Fruit fly (Drosophila melanogaster) whole organism, embryonic: ENCODE results near the gene CG6005.
A peak's percentile ranks its signal among the peaks of the same experiment; 100 is the strongest.

Experiments
- Abd-B ChIP-seq: fragments of 200-800 bp; sonication (Bioruptor generic); optimal IDR thresholded peaks from 2 replicates; lab custom pipeline; 2018; ENCODE audit warnings: missing biosample characterization, mild to moderate bottlenecking, missing genetic modification characterization, moderate library complexity
- CG10543 ChIP-seq: fragments of 200-800 bp; sonication (Bioruptor generic); optimal IDR thresholded peaks from 3 replicates; lab custom pipeline; 2017; ENCODE audit warnings: missing biosample characterization, mild to moderate bottlenecking, missing genetic modification characterization, moderate library complexity
- CG11695 ChIP-seq: fragments of 200-800 bp; sonication (Bioruptor generic); IDR thresholded peaks from 3 replicates; pipeline ENCODE4 v1.3.6; 2022; ENCODE audit warnings: missing biosample characterization, missing genetic modification characterization
- CG12236 ChIP-seq: fragments of 200-800 bp; sonication (Bioruptor generic); optimal IDR thresholded peaks from 2 replicates; lab custom pipeline; 2016; ENCODE audit warnings: missing biosample characterization, missing genetic modification characterization
- CG12744 ChIP-seq: fragments of 200-800 bp; sonication (Bioruptor generic); optimal IDR thresholded peaks from 2 replicates; lab custom pipeline; 2016; ENCODE audit warnings: missing biosample characterization, missing genetic modification characterization
- CG14667 ChIP-seq: fragments of 200-800 bp; sonication (Bioruptor generic); IDR thresholded peaks from 2 replicates; pipeline ENCODE4 v1.3.6; 2022; ENCODE audit warnings: missing biosample characterization, missing genetic modification characterization
- CG15514 ChIP-seq: fragments of 200-800 bp; sonication (Bioruptor generic); optimal IDR thresholded peaks from 3 replicates; lab custom pipeline; 2017; ENCODE audit warnings: missing biosample characterization, missing genetic modification characterization, mild to moderate bottlenecking, moderate library complexity, missing genetic modification reagents
- CG15696 ChIP-seq: fragments of 200-800 bp; sonication (Bioruptor generic); optimal IDR thresholded peaks from 2 replicates; lab custom pipeline; 2019; ENCODE audit warnings: missing biosample characterization, mild to moderate bottlenecking, missing genetic modification characterization, moderate library complexity
- CG16779 ChIP-seq: fragments of 200-800 bp; sonication (Bioruptor generic); IDR thresholded peaks from 2 replicates; pipeline ENCODE4 v1.3.6; 2022; ENCODE audit warnings: missing biosample characterization, missing genetic modification characterization
- CG17186 ChIP-seq: fragments of 200-800 bp; sonication (Bioruptor generic); optimal IDR thresholded peaks from 3 replicates; lab custom pipeline; 2017; ENCODE audit warnings: missing biosample characterization, missing genetic modification reagents, missing genetic modification characterization
- CG17361 ChIP-seq: fragments of 200-800 bp; sonication (Bioruptor generic); IDR thresholded peaks from 3 replicates; pipeline ENCODE4 v1.3.6; 2022; ENCODE audit warnings: missing biosample characterization, missing genetic modification characterization
- CG18476 ChIP-seq: fragments of 200-800 bp; sonication (Bioruptor generic); optimal IDR thresholded peaks from 2 replicates; lab custom pipeline; 2016; ENCODE audit warnings: missing biosample characterization, mild to moderate bottlenecking, missing genetic modification characterization
- CG30431 ChIP-seq: fragments of 200-800 bp; sonication (Bioruptor generic); optimal IDR thresholded peaks from 2 replicates; lab custom pipeline; 2017; ENCODE audit warnings: missing biosample characterization, missing genetic modification characterization
- CG33213 ChIP-seq: fragments of 200-800 bp; sonication (Bioruptor generic); optimal IDR thresholded peaks from 3 replicates; lab custom pipeline; 2016; ENCODE audit warnings: missing biosample characterization, missing genetic modification characterization
- CG4328 ChIP-seq: fragments of 200-800 bp; sonication (Bioruptor generic); optimal IDR thresholded peaks from 3 replicates; lab custom pipeline; 2017; ENCODE audit warnings: missing biosample characterization, missing genetic modification reagents, missing genetic modification characterization
- CG5180 ChIP-seq: fragments of 200-800 bp; sonication (Bioruptor generic); optimal IDR thresholded peaks from 3 replicates; lab custom pipeline; 2017; ENCODE audit warnings: missing biosample characterization, missing genetic modification characterization, mild to moderate bottlenecking, moderate library complexity, missing genetic modification reagents
- CG6683 ChIP-seq: fragments of 200-800 bp; sonication (Bioruptor generic); optimal IDR thresholded peaks from 2 replicates; lab custom pipeline; 2017; ENCODE audit warnings: missing biosample characterization, mild to moderate bottlenecking, missing genetic modification characterization, missing genetic modification reagents
- CG7839 ChIP-seq: fragments of 200-800 bp; sonication (Bioruptor generic); optimal IDR thresholded peaks from 3 replicates; lab custom pipeline; 2018; ENCODE audit warnings: missing biosample characterization, mild to moderate bottlenecking, missing genetic modification characterization, moderate library complexity
- CkIIα-i1 ChIP-seq: fragments of 200-800 bp; sonication (Bioruptor generic); IDR thresholded peaks from 2 replicates; pipeline ENCODE4 v1.3.6; 2022; ENCODE audit warnings: missing biosample characterization, missing genetic modification characterization
- Dad ChIP-seq: fragments of 200-800 bp; sonication (Bioruptor generic); optimal IDR thresholded peaks from 3 replicates; lab custom pipeline; 2016; ENCODE audit warnings: missing biosample characterization, missing genetic modification characterization
- Dll ChIP-seq: fragments of 200-800 bp; sonication (Bioruptor generic); IDR thresholded peaks from 4 replicates; pipeline ENCODE4 v1.3.6; 2022; ENCODE audit warnings: missing biosample characterization, missing genetic modification characterization; ENCODE audit not compliant: partially characterized antibody
- E2f2 ChIP-seq: fragments of 200-800 bp; sonication (Bioruptor generic); IDR thresholded peaks from 2 replicates; pipeline ENCODE4 v1.3.6; 2022; ENCODE audit warnings: missing biosample characterization, missing genetic modification characterization
- Hmr ChIP-seq: fragments of 200-800 bp; sonication (Bioruptor generic); optimal IDR thresholded peaks from 3 replicates; lab custom pipeline; 2017; ENCODE audit warnings: mild to moderate bottlenecking, missing biosample characterization, missing genetic modification reagents, missing genetic modification characterization
- NC2β ChIP-seq: fragments of 200-800 bp; sonication (Bioruptor generic); optimal IDR thresholded peaks from 2 replicates; lab custom pipeline; 2016; ENCODE audit warnings: missing biosample characterization, missing genetic modification characterization
- Nf-YB ChIP-seq: fragments of 200-800 bp; sonication (Bioruptor generic); optimal IDR thresholded peaks from 3 replicates; lab custom pipeline; 2019; ENCODE audit warnings: missing biosample characterization, mild to moderate bottlenecking, missing genetic modification characterization, moderate library complexity
- Opbp ChIP-seq: fragments of 200-800 bp; sonication (Bioruptor generic); IDR thresholded peaks from 3 replicates; pipeline ENCODE4 v1.3.6; 2022; ENCODE audit warnings: missing biosample characterization, missing genetic modification characterization; ENCODE audit not compliant: partially characterized antibody
- Ravus ChIP-seq: fragments of 200-800 bp; sonication (Bioruptor generic); IDR thresholded peaks from 2 replicates; pipeline ENCODE4 v1.3.6; 2022; ENCODE audit warnings: missing biosample characterization, missing genetic modification characterization
- Rx ChIP-seq: fragments of 200-800 bp; sonication (Bioruptor generic); IDR thresholded peaks from 2 replicates; pipeline ENCODE4 v1.3.6; 2022; ENCODE audit warnings: missing biosample characterization, missing genetic modification characterization
- abd-A ChIP-seq: fragments of 200-800 bp; sonication (Bioruptor generic); optimal IDR thresholded peaks from 3 replicates; lab custom pipeline; 2019; ENCODE audit warnings: missing biosample characterization, mild to moderate bottlenecking, missing genetic modification characterization, moderate library complexity
- ash1 ChIP-seq: fragments of 200-800 bp; sonication (Bioruptor generic); optimal IDR thresholded peaks from 2 replicates; lab custom pipeline; 2018; ENCODE audit warnings: missing biosample characterization, mild to moderate bottlenecking, missing genetic modification characterization
- bigmax ChIP-seq: fragments of 200-800 bp; sonication (Bioruptor generic); optimal IDR thresholded peaks from 2 replicates; lab custom pipeline; 2018; ENCODE audit warnings: missing biosample characterization, mild to moderate bottlenecking, missing genetic modification characterization
- btn ChIP-seq: fragments of 200-800 bp; sonication (Bioruptor generic); optimal IDR thresholded peaks from 2 replicates; lab custom pipeline; 2016; ENCODE audit warnings: missing biosample characterization, missing genetic modification characterization
- chinmo ChIP-seq: fragments of 200-800 bp; sonication (Bioruptor generic); IDR thresholded peaks from 4 replicates; pipeline ENCODE4 v1.3.6; 2022; ENCODE audit warnings: missing biosample characterization, missing genetic modification characterization; ENCODE audit not compliant: partially characterized antibody
- chn ChIP-seq: fragments of 200-800 bp; sonication (Bioruptor generic); optimal IDR thresholded peaks from 2 replicates; lab custom pipeline; 2016; ENCODE audit warnings: missing biosample characterization, missing genetic modification characterization
- croc ChIP-seq: fragments of 200-800 bp; sonication (Bioruptor generic); conservative IDR thresholded peaks from 3 replicates; pipeline ENCODE4 v1.3.6; 2022; ENCODE audit warnings: missing biosample characterization, missing genetic modification characterization
- danr ChIP-seq: fragments of 200-800 bp; sonication (Bioruptor generic); IDR thresholded peaks from 2 replicates; pipeline ENCODE4 v1.3.6; 2022; ENCODE audit warnings: missing biosample characterization, missing genetic modification characterization
- dm ChIP-seq: fragments of 200-800 bp; sonication (Bioruptor generic); optimal IDR thresholded peaks from 3 replicates; lab custom pipeline; 2016; ENCODE audit warnings: missing biosample characterization, missing genetic modification characterization
- dmrt11E ChIP-seq: fragments of 200-800 bp; sonication (Bioruptor generic); optimal IDR thresholded peaks from 3 replicates; lab custom pipeline; 2018; ENCODE audit warnings: missing biosample characterization, mild to moderate bottlenecking, missing genetic modification characterization, moderate library complexity
- emc ChIP-seq: fragments of 200-800 bp; sonication (Bioruptor generic); optimal IDR thresholded peaks from 2 replicates; lab custom pipeline; 2016; ENCODE audit warnings: missing biosample characterization, missing genetic modification characterization
- her ChIP-seq: fragments of 200-800 bp; sonication (Bioruptor generic); optimal IDR thresholded peaks from 2 replicates; lab custom pipeline; 2016; ENCODE audit warnings: missing biosample characterization, missing genetic modification characterization
- hkb ChIP-seq, 2 experiments: fragments of 200-800 bp in 1 of 2; fragments of >200 bp in 1 of 2; sonication (Bioruptor generic) in 1 of 2; IDR thresholded peaks in 1 of 2; optimal IDR thresholded peaks in 1 of 2; 2 replicates each; pipeline versions ENCODE4 v1.3.6 to Lab custom; 2017 to 2022; ENCODE audit warnings: missing biosample characterization in 1 of 2, missing genetic modification characterization in 1 of 2
- kay ChIP-seq: fragments of 200-800 bp; sonication (Bioruptor generic); optimal IDR thresholded peaks from 2 replicates; lab custom pipeline; 2016; ENCODE audit warnings: missing biosample characterization, missing genetic modification characterization
- lilli ChIP-seq: fragments of 200-800 bp; sonication (Bioruptor generic); optimal IDR thresholded peaks from 3 replicates; lab custom pipeline; 2016; ENCODE audit warnings: missing biosample characterization, missing genetic modification characterization
- lmd ChIP-seq: fragments of 200-800 bp; sonication (Bioruptor generic); IDR thresholded peaks from 2 replicates; pipeline ENCODE4 v1.3.6; 2022; ENCODE audit warnings: missing biosample characterization, missing genetic modification characterization
- luna ChIP-seq: fragments of 200-800 bp; sonication (Bioruptor generic); optimal IDR thresholded peaks from 2 replicates; lab custom pipeline; 2016; ENCODE audit warnings: missing biosample characterization, missing genetic modification characterization
- nau ChIP-seq: fragments of 200-800 bp; sonication (Bioruptor generic); optimal IDR thresholded peaks from 3 replicates; lab custom pipeline; 2017; ENCODE audit warnings: missing biosample characterization, mild to moderate bottlenecking, missing genetic modification characterization, missing genetic modification reagents
- sna ChIP-seq: fragments of 200-800 bp; sonication (Bioruptor generic); IDR thresholded peaks from 2 replicates; pipeline ENCODE4 v1.3.6; 2022; ENCODE audit warnings: missing biosample characterization, missing genetic modification characterization; ENCODE audit not compliant: partially characterized antibody
- ttk ChIP-seq: fragments of 200-800 bp; sonication (Bioruptor generic); IDR thresholded peaks from 2 replicates; pipeline ENCODE4 v2.1.2; 2022; ENCODE audit warnings: missing biosample characterization, missing genetic modification characterization
- unc-4 ChIP-seq: fragments of 200-800 bp; sonication (Bioruptor generic); IDR thresholded peaks from 2 replicates; pipeline ENCODE4 v1.3.6; 2022; ENCODE audit warnings: missing biosample characterization, missing genetic modification characterization; ENCODE audit not compliant: partially characterized antibody
- zfh1 ChIP-seq: fragments of 200-800 bp; sonication (Bioruptor generic); IDR thresholded peaks from 3 replicates; pipeline ENCODE4 v1.3.6; 2022; ENCODE audit warnings: missing biosample characterization, missing genetic modification characterization

The CG6005 gene

dm6 chr3R:19073002-19073401 is 49.2 kb upstream of the CG6005 start (continued):
- TF ChIP-seq Hmr (GFP tag; lab: Kevin White, UChicago): no peak
- no peak for TF ChIP-seq bigmax (GFP tag; lab: Kevin White, UChicago)
- peak; percentile 41; the same call in 1 of the 2 replicates for TF ChIP-seq Rx (GFP tag; lab: Robert Waterston, UW)
- TF ChIP-seq unc-4: no peak
- TF ChIP-seq CG16779 (GFP tag; lab: Robert Waterston, UW): no peak
- TF ChIP-seq CG30431: peak; percentile 44
- TF ChIP-seq nau: peak; percentile 61
- no peak for TF ChIP-seq Dad (GFP tag; lab: Kevin White, UChicago)
- TF ChIP-seq abd-A (tag; lab: Kevin White, UChicago): no peak
- no peak for TF ChIP-seq CG6683 (GFP tag; lab: Kevin White, UChicago)
- no peak for TF ChIP-seq ash1
- no peak for TF ChIP-seq emc
- TF ChIP-seq croc (GFP tag; lab: Robert Waterston, UW): peak; percentile 66
- peak; percentile 64; the same call in 2 of the 3 replicates for TF ChIP-seq CG11695 (GFP tag; lab: Robert Waterston, UW)
- no peak for TF ChIP-seq CG10543 (GFP tag; lab: Kevin White, UChicago)
- TF ChIP-seq NC2β: peak; percentile 0
- TF ChIP-seq CG4328 (GFP tag; lab: Kevin White, UChicago): no peak
- no peak for TF ChIP-seq Ravus
- no peak for TF ChIP-seq CkIIα-i1 (GFP tag; lab: Robert Waterston, UW)
- TF ChIP-seq CG5180 (GFP tag; lab: Kevin White, UChicago): peak; percentile 6
- no peak for TF ChIP-seq CG12236
- TF ChIP-seq zfh1 (GFP tag; lab: Robert Waterston, UW): peak; percentile 78
- TF ChIP-seq chinmo (GFP tag; lab: Robert Waterston, UW): no peak
- TF ChIP-seq Abd-B (GFP tag; lab: Kevin White, UChicago): peak; percentile 35
- TF ChIP-seq luna: no peak
- TF ChIP-seq CG12744 (GFP tag; lab: Kevin White, UChicago): no peak
- TF ChIP-seq CG17186 (GFP tag; lab: Kevin White, UChicago): no peak
- peak; percentile 25 for TF ChIP-seq Nf-YB (GFP tag; lab: Kevin White, UChicago)
- TF ChIP-seq CG17361: peak; percentile 83
- TF ChIP-seq Opbp (GFP tag; lab: Robert Waterston, UW): no peak
- peak; percentile 22 for TF ChIP-seq CG15696 (tag; lab: Kevin White, UChicago)
- no peak for TF ChIP-seq dm (GFP tag; lab: Kevin White, UChicago)
- TF ChIP-seq CG7839 (tag; lab: Kevin White, UChicago): peak; percentile 74
- no peak for TF ChIP-seq btn
- TF ChIP-seq ttk (GFP tag; lab: Robert Waterston, UW): no peak
- peak; percentile 54 for TF ChIP-seq lmd (GFP tag; lab: Robert Waterston, UW)
- TF ChIP-seq Dll (GFP tag; lab: Robert Waterston, UW): no peak
- TF ChIP-seq CG18476: peak; percentile 50
- TF ChIP-seq kay (GFP tag; lab: Kevin White, UChicago): peak; percentile 27
- no peak for TF ChIP-seq her
- no peak for TF ChIP-seq hkb (optimal IDR thresholded peaks at IDR 0.05; lab: Kevin White, UChicago)
- peak; percentile 72; the same call in 1 of the 2 replicates for TF ChIP-seq hkb (GFP tag; IDR thresholded peaks at IDR 0.05; lab: Robert Waterston, UW)
- peak; percentile 70 for TF ChIP-seq dmrt11E
- TF ChIP-seq CG33213 (GFP tag; lab: Kevin White, UChicago): no peak
- TF ChIP-seq lilli: no peak
- peak; percentile 23; the same call in 1 of the 2 replicates for TF ChIP-seq E2f2 (GFP tag; lab: Robert Waterston, UW)
- 0 out of 2 replicates have a peak, but pooled peaks have one; percentile 11 for TF ChIP-seq CG14667
- 0 out of 2 replicates have a peak, but pooled peaks have one; percentile 12 for TF ChIP-seq danr
- TF ChIP-seq chn: no peak
- TF ChIP-seq CG15514 (GFP tag; lab: Kevin White, UChicago): no peak
- TF ChIP-seq sna (GFP tag; lab: Robert Waterston, UW): no peak
